Worm (Caenorhabditis elegans) whole organism, midembryonic: Measurements from ENCODE around the gene aaim-1.
A peak's percentile ranks its signal among the peaks of the same experiment; 100 is the strongest.

Experiments
- T22C8.4 ChIP-seq: fragments of 200-800 bp; sonication (Bioruptor generic); IDR thresholded peaks from 2 replicates; pipeline ENCODE4 v1.3.6; 2022; ENCODE audit warnings: missing genetic modification characterization, missing compliant biosample characterization
- cog-1 ChIP-seq: sonication (generic microtip); optimal IDR thresholded peaks from 2 replicates; lab custom pipeline; 2016; ENCODE audit warnings: missing genetic modification characterization, missing compliant biosample characterization
- flt-1 ChIP-seq: fragments of 200-800 bp; sonication (Bioruptor generic); IDR thresholded peaks from 2 replicates; pipeline ENCODE4 v1.3.6; 2022; ENCODE audit warnings: missing genetic modification characterization, missing compliant biosample characterization
- klf-2 ChIP-seq: fragments of 200-800 bp; sonication (Bioruptor generic); conservative IDR thresholded peaks from 2 replicates; pipeline ENCODE4 v1.3.6; 2022; ENCODE audit warnings: missing genetic modification reagents, missing genetic modification characterization, missing compliant biosample characterization
- med-1 ChIP-seq: sonication (generic microtip); optimal IDR thresholded peaks from 2 replicates; lab custom pipeline; 2017; ENCODE audit warnings: missing genetic modification characterization, mild to moderate bottlenecking, missing compliant biosample characterization, antibody characterized with exemption, missing genetic modification reagents; ENCODE audit not compliant: insufficient read depth
- ref-1 ChIP-seq: fragments of 200-800 bp; sonication (Bioruptor generic); conservative IDR thresholded peaks from 2 replicates; pipeline ENCODE4 v1.3.6; 2022; ENCODE audit warnings: missing genetic modification reagents, missing genetic modification characterization, missing compliant biosample characterization
- tab-1 ChIP-seq: fragments of 200-800 bp; sonication (Bioruptor generic); IDR thresholded peaks from 2 replicates; pipeline ENCODE4 v1.3.6; 2022; ENCODE audit warnings: missing genetic modification characterization, missing compliant biosample characterization
- ztf-23 ChIP-seq: fragments of 200-800 bp; sonication (Bioruptor generic); IDR thresholded peaks from 2 replicates; pipeline ENCODE4 v1.3.6; 2022; ENCODE audit warnings: missing genetic modification reagents, missing genetic modification characterization, missing compliant biosample characterization
- ztf-29 ChIP-seq: fragments of 200-800 bp; sonication (Bioruptor generic); IDR thresholded peaks from 2 replicates; pipeline ENCODE4 v1.3.6; 2022; ENCODE audit warnings: missing genetic modification reagents, missing genetic modification characterization, missing compliant biosample characterization

aaim-1 gene

ce11 chrX:6562378-6562856, at the start of gene aaim-1:
TSS of gene aaim-1 (minus strand) at chrX:6562428.
- TF ChIP-seq klf-2 (GFP tag; lab: Robert Waterston, UW) (no peak), T22C8.4 (no peak), ztf-29 (no peak), flt-1 (GFP tag; lab: Robert Waterston, UW) (no peak), med-1 (GFP tag; lab: Kevin White, UChicago) (no peak), cog-1 (tag; lab: Kevin White, UChicago) (no peak), ztf-23 (GFP tag; lab: Robert Waterston, UW) (no peak), tab-1 (no peak), ref-1 (GFP tag; lab: Robert Waterston, UW) (no peak)

DNA sequence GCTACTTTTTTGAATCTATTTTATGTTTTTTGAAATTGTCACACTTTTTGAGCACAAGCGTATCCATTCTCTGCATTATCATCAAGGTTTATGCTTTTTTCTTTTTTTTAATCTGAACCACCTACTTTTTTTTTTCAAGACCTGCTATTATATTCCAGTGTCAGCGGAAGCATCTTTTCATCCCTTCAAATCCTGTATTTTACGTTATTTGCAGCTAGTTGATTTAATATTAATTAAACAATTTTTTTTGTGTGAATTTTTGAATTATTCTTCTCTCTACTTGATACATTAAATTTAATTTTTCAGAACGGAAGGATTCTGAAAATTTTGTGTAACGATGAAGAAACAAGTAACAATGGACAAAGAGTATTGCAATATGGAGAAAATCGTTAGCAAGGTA, 47.5 kb upstream of the aaim-1 start, which contains the start of gene C25B8.8:
TSS of gene C25B8.8 (plus strand) at position 301 of the 400 bp plus-strand sequence.
- no peak for TF ChIP-seq flt-1 (GFP tag; lab: Robert Waterston, UW)

ce11 chrX:6609251-6609650, 47.0 kb upstream of the aaim-1 start:
- no peak for TF ChIP-seq med-1 (GFP tag; lab: Kevin White, UChicago)
- no peak for TF ChIP-seq klf-2 (GFP tag; lab: Robert Waterston, UW)

DNA sequence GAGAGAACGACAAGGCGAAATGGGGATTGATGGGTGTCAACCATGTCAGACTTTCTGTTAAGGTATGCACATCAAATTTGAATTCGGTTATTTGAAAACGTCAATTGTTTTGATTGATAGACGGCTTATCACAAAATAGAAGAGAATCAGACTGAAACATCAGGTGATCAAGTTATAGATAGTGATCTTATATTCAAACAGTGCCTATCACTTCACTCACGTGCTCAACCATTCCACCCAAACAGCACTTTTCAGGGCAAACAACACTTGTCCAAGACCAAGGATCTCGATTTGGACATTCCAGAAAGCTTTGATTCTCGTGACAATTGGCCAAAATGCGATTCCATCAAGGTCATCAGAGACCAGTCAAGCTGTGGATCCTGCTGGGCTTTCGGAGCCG, 45.4 kb upstream of the aaim-1 start:
- TF ChIP-seq tab-1: no peak
- TF ChIP-seq klf-2 (GFP tag; lab: Robert Waterston, UW): no peak
- TF ChIP-seq cog-1 (tag; lab: Kevin White, UChicago): no peak
- no peak for TF ChIP-seq ztf-23 (GFP tag; lab: Robert Waterston, UW)
- no peak for TF ChIP-seq flt-1 (GFP tag; lab: Robert Waterston, UW)
- TF ChIP-seq ztf-29: no peak
- TF ChIP-seq ref-1 (GFP tag; lab: Robert Waterston, UW): no peak
- no peak for TF ChIP-seq T22C8.4
- no peak for TF ChIP-seq med-1 (GFP tag; lab: Kevin White, UChicago)

DNA sequence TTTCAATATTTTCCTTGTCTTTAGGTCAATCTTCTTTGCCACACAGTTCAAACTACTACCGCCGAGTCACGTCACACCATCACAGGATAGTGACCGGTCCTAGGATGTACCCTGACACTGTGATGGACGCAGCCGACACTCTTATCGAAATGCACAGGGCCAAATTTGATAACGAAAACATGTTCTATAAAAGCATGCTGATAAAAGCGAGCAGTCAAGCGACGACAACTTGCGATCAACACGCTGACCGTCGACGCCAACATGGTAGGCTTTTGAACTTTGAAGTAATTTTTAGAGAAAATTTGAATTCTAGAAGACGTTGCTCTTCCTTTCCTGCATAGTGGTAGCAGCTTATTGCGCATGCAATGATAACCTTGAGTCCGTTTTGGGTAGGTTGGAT, 44.8 kb upstream of the aaim-1 start, which contains the start of gene cpr-6:
TSS of gene cpr-6 (plus strand) at position 217 of the 400 bp plus-strand sequence.
- no peak for TF ChIP-seq T22C8.4
- TF ChIP-seq ztf-23 (GFP tag; lab: Robert Waterston, UW): no peak
- TF ChIP-seq klf-2 (GFP tag; lab: Robert Waterston, UW): no peak
- TF ChIP-seq tab-1: no peak
- TF ChIP-seq ref-1 (GFP tag; lab: Robert Waterston, UW): no peak
- TF ChIP-seq med-1 (GFP tag; lab: Kevin White, UChicago): no peak
- TF ChIP-seq cog-1 (tag; lab: Kevin White, UChicago): no peak
- no peak for TF ChIP-seq flt-1 (GFP tag; lab: Robert Waterston, UW)

DNA sequence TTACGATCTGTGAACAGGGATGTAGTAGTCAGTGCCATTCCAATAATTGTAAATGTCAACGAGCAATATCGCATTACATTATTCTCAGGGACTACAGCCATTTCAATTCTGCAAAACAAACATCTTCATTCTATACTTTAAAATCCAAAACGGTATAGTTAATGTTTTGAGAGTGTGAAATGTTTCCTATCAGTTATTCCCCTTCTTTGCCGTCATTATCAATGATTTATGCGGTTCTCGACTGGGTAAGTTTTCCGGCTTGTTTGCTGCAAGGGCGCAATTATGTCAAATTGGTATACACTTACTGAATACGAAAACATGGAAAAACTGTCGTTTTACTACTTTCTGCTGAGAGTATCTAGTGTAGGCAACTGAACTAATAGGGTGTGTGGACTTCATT, 40.9 kb upstream of the aaim-1 start, which contains the start of gene F23G4.1:
TSS of gene F23G4.1 (minus strand) at position 101 of the 400 bp plus-strand sequence.
- TF ChIP-seq ref-1 (GFP tag; lab: Robert Waterston, UW) (no peak), T22C8.4 (no peak), cog-1 (tag; lab: Kevin White, UChicago) (no peak), ztf-29 (no peak), med-1 (GFP tag; lab: Kevin White, UChicago) (no peak), klf-2 (GFP tag; lab: Robert Waterston, UW) (no peak), tab-1 (no peak), flt-1 (GFP tag; lab: Robert Waterston, UW) (no peak), ztf-23 (GFP tag; lab: Robert Waterston, UW) (no peak)

- TF ChIP-seq cog-1 (tag; lab: Kevin White, UChicago): no peak
- no peak for TF ChIP-seq flt-1 (GFP tag; lab: Robert Waterston, UW)
- no peak for TF ChIP-seq med-1 (GFP tag; lab: Kevin White, UChicago)
- no peak for TF ChIP-seq ref-1 (GFP tag; lab: Robert Waterston, UW)
- TF ChIP-seq ztf-23 (GFP tag; lab: Robert Waterston, UW): no peak
- no peak for TF ChIP-seq tab-1
- TF ChIP-seq klf-2 (GFP tag; lab: Robert Waterston, UW): no peak
- TF ChIP-seq ztf-29: no peak
- no peak for TF ChIP-seq T22C8.4
These were observed 39.7 kb upstream of the aaim-1 start for ce11 chrX:6601967-6602366.

- no peak for TF ChIP-seq flt-1 (GFP tag; lab: Robert Waterston, UW)
These were observed 36.5 kb upstream of the aaim-1 start, which contains the start of gene hic-1 for ce11 chrX:6598732-6599131. TSS of gene hic-1 (minus strand) at chrX:6598832.

ce11 chrX:6597089-6597488, 34.9 kb upstream of the aaim-1 start, which contains the start of gene ttr-6:
TSS of gene ttr-6 (minus strand) at chrX:6597121.
- TF ChIP-seq T22C8.4 (no peak), tab-1 (no peak), cog-1 (tag; lab: Kevin White, UChicago) (no peak), ref-1 (GFP tag; lab: Robert Waterston, UW) (no peak), klf-2 (GFP tag; lab: Robert Waterston, UW) (no peak), med-1 (GFP tag; lab: Kevin White, UChicago) (no peak), ztf-23 (GFP tag; lab: Robert Waterston, UW) (no peak), ztf-29 (no peak), flt-1 (GFP tag; lab: Robert Waterston, UW) (no peak)

- peak; percentile 96 for TF ChIP-seq tab-1
- TF ChIP-seq T22C8.4: peak; percentile 93
- TF ChIP-seq klf-2 (GFP tag; lab: Robert Waterston, UW): peak; percentile 94
- peak; percentile 97 for TF ChIP-seq flt-1 (GFP tag; lab: Robert Waterston, UW)
- TF ChIP-seq ztf-23 (GFP tag; lab: Robert Waterston, UW): peak; percentile 96
- TF ChIP-seq ref-1 (GFP tag; lab: Robert Waterston, UW): peak; percentile 88
- TF ChIP-seq cog-1 (tag; lab: Kevin White, UChicago): peak; percentile 65
- TF ChIP-seq med-1 (GFP tag; lab: Kevin White, UChicago): peak; percentile 85
- TF ChIP-seq ztf-29: peak; percentile 93
These were observed 31.1 kb upstream of the aaim-1 start for ce11 chrX:6593178-6593786.
